Fruit fly (Drosophila melanogaster): Measurements from ENCODE around the gene Hsp22.

Hsp22 gene

DNA sequence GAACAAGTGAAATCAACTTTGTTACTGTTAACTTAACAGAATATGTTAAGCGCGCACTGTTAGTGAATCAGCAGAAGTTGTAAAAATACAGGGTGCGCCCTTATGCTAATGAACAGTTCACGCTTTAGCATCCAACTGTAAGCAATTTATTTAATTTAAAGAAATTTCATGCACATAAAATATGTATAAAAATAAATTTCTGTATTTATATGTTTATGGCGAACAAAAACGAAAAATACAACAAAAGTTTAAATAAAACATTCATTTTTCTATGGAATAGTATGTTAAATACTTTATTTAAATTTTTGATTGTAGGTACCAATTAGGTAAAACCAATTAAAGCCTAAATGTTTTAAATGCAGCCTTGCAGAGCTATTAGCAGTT is 51.8 kb downstream of the Hsp22 start (continued):
- TF ChIP-seq topi (GFP tag; optimal IDR thresholded peaks at IDR 0.05) (no peak), fd85E (GFP tag; optimal IDR thresholded peaks at IDR 0.05) (no peak), CG3919 (GFP tag; optimal IDR thresholded peaks at IDR 0.05) (peak; percentile 28), CG3032 (tag; optimal IDR thresholded peaks at IDR 0.05) (peak; percentile 2), Lpt (GFP tag; optimal IDR thresholded peaks at IDR 0.05) (no peak), Eip93F (GFP tag; optimal IDR thresholded peaks at IDR 0.05) (no peak), CG9139 (GFP tag; optimal IDR thresholded peaks at IDR 0.05) (no peak), Eip75B (GFP tag; optimal IDR thresholded peaks at IDR 0.05) (peak; percentile 27), svp (GFP tag) (peak; percentile 75), Sox102F (GFP tag; optimal IDR thresholded peaks at IDR 0.05) (peak; percentile 31), net (GFP tag; optimal IDR thresholded peaks at IDR 0.05) (peak; percentile 12), CG11294 (GFP tag; IDR thresholded peaks at IDR 0.05) (no peak), CG32006 (GFP tag; optimal IDR thresholded peaks at IDR 0.05) (peak; percentile 28), Sox15 (GFP tag; optimal IDR thresholded peaks at IDR 0.05) (no peak), CG31627 (GFP tag; optimal IDR thresholded peaks at IDR 0.05) (no peak), fkh (GFP tag; optimal IDR thresholded peaks at IDR 0.05) (no peak), ss (GFP tag; optimal IDR thresholded peaks at IDR 0.05) (no peak), acj6 (GFP tag; optimal IDR thresholded peaks at IDR 0.05) (peak; percentile 11), Hr39 (GFP tag; optimal IDR thresholded peaks at IDR 0.05) (no peak), CG1621 (tag; optimal IDR thresholded peaks at IDR 0.05) (no peak), CG6808 (GFP tag; optimal IDR thresholded peaks at IDR 0.05) (no peak), CG6276 (GFP tag; optimal IDR thresholded peaks at IDR 0.05) (peak; percentile 24)
